Worm (Caenorhabditis elegans) whole organism, L3 larva: ENCODE data around the gene C14C10.1.
A peak's percentile ranks its signal among the peaks of the same experiment; 100 is the strongest.

Source experiments
- R02D3.7 ChIP-seq: fragments of 150-350 bp; optimal IDR thresholded peaks from 2 replicates; lab custom pipeline; 2014; ENCODE audit warnings: missing biosample characterization, missing genetic modification characterization
- aly-2 ChIP-seq: fragments of 150-350 bp; optimal IDR thresholded peaks from 2 replicates; lab custom pipeline; 2014; ENCODE audit warnings: missing biosample characterization, missing genetic modification characterization
- ama-1 ChIP-seq: fragments of 150-350 bp; optimal IDR thresholded peaks from 2 replicates; lab custom pipeline; 2018
- ceh-16 ChIP-seq: sonication (generic microtip); optimal IDR thresholded peaks from 2 replicates; lab custom pipeline; 2017; ENCODE audit warnings: missing biosample characterization, missing genetic modification characterization
- ceh-28 ChIP-seq: fragments of 150-350 bp; optimal IDR thresholded peaks from 2 replicates; lab custom pipeline; 2014; ENCODE audit warnings: missing biosample characterization, missing genetic modification reagents, missing genetic modification characterization
- ceh-82 ChIP-seq: fragments of 150-350 bp; optimal IDR thresholded peaks from 2 replicates; lab custom pipeline; 2014; ENCODE audit warnings: missing biosample characterization, missing genetic modification characterization
- daf-12 ChIP-seq: fragments of 150-350 bp; optimal IDR thresholded peaks from 2 replicates; lab custom pipeline; 2014; ENCODE audit warnings: missing biosample characterization, missing genetic modification reagents, missing genetic modification characterization
- egl-5 ChIP-seq: fragments of 150-350 bp; optimal IDR thresholded peaks from 2 replicates; lab custom pipeline; 2017; ENCODE audit warnings: missing biosample characterization, missing genetic modification reagents, missing genetic modification characterization, inconsistent platforms
- elt-1 ChIP-seq: fragments of 150-350 bp; optimal IDR thresholded peaks from 2 replicates; lab custom pipeline; 2014; ENCODE audit warnings: missing biosample characterization, missing genetic modification characterization
- elt-2 ChIP-seq: sonication (generic microtip); optimal IDR thresholded peaks from 2 replicates; lab custom pipeline; 2016; ENCODE audit warnings: missing genetic modification reagents, mild to moderate bottlenecking, missing genetic modification characterization, missing compliant biosample characterization
- elt-3 ChIP-seq, 3 experiments: fragments of 150-350 bp in 1 of 3; sonication (generic microtip) in 2 of 3; optimal IDR thresholded peaks; 2 replicates in 2 of 3; 4 replicates in 1 of 3; lab custom pipeline; 2014 to 2017; ENCODE audit warnings: missing biosample characterization in 3 of 3, missing genetic modification characterization in 3 of 3
- fkh-10 ChIP-seq: sonication (generic microtip); optimal IDR thresholded peaks from 2 replicates; lab custom pipeline; 2017; ENCODE audit warnings: missing biosample characterization, missing genetic modification reagents, missing genetic modification characterization
- fkh-2 ChIP-seq: fragments of 150-350 bp; optimal IDR thresholded peaks from 2 replicates; lab custom pipeline; 2014; ENCODE audit warnings: missing biosample characterization, missing genetic modification reagents, missing genetic modification characterization
- fos-1 ChIP-seq: fragments of 150-350 bp; optimal IDR thresholded peaks from 2 replicates; lab custom pipeline; 2014; ENCODE audit warnings: missing biosample characterization, missing genetic modification characterization
- hmg-11 ChIP-seq: sonication (generic microtip); optimal IDR thresholded peaks from 2 replicates; lab custom pipeline; 2016; ENCODE audit warnings: missing genetic modification characterization, missing compliant biosample characterization
- jun-1 ChIP-seq: fragments of 150-350 bp; optimal IDR thresholded peaks from 2 replicates; lab custom pipeline; 2014; ENCODE audit warnings: missing biosample characterization, missing genetic modification reagents, missing genetic modification characterization
- lin-15B ChIP-seq: fragments of 150-350 bp; optimal IDR thresholded peaks from 2 replicates; lab custom pipeline; 2014; ENCODE audit warnings: missing biosample characterization, missing genetic modification characterization
- lin-39 ChIP-seq: fragments of 150-350 bp; optimal IDR thresholded peaks from 2 replicates; lab custom pipeline; 2018; ENCODE audit warnings: missing biosample characterization, missing genetic modification reagents, missing genetic modification characterization
- mdl-1 ChIP-seq: fragments of 150-350 bp; optimal IDR thresholded peaks from 2 replicates; lab custom pipeline; 2014; ENCODE audit warnings: missing biosample characterization, missing genetic modification characterization
- mml-1 ChIP-seq: fragments of 150-350 bp; sonication (generic microtip); optimal IDR thresholded peaks from 3 replicates; lab custom pipeline; 2014; ENCODE audit warnings: missing biosample characterization, missing genetic modification characterization
- nhr-12 ChIP-seq: fragments of 150-350 bp; optimal IDR thresholded peaks from 2 replicates; lab custom pipeline; 2014; ENCODE audit warnings: missing biosample characterization, missing genetic modification characterization
- nhr-23 ChIP-seq: fragments of 150-350 bp; optimal IDR thresholded peaks from 2 replicates; lab custom pipeline; 2014; ENCODE audit warnings: missing biosample characterization, missing genetic modification reagents, missing genetic modification characterization
- nhr-25 ChIP-seq: sonication (generic microtip); optimal IDR thresholded peaks from 2 replicates; lab custom pipeline; 2017; ENCODE audit warnings: missing biosample characterization, missing genetic modification characterization
- nhr-28 ChIP-seq: fragments of 150-350 bp; optimal IDR thresholded peaks from 2 replicates; lab custom pipeline; 2014; ENCODE audit warnings: missing biosample characterization, missing genetic modification characterization
- nhr-43 ChIP-seq: sonication (generic microtip); optimal IDR thresholded peaks from 2 replicates; lab custom pipeline; 2016; ENCODE audit warnings: mild to moderate bottlenecking, missing genetic modification characterization, missing compliant biosample characterization; ENCODE audit not compliant: poor library complexity, severe bottlenecking
- nhr-67 ChIP-seq: fragments of 150-350 bp; optimal IDR thresholded peaks from 2 replicates; lab custom pipeline; 2014; ENCODE audit warnings: missing biosample characterization, missing genetic modification characterization
- nhr-76 ChIP-seq: fragments of 150-350 bp; sonication (generic microtip); optimal IDR thresholded peaks from 5 replicates; lab custom pipeline; 2014; ENCODE audit warnings: missing biosample characterization, missing genetic modification characterization
- nhr-77 ChIP-seq: fragments of 150-350 bp; optimal IDR thresholded peaks from 2 replicates; lab custom pipeline; 2014; ENCODE audit warnings: missing biosample characterization, missing genetic modification characterization
- pha-4 ChIP-seq: fragments of 150-350 bp; optimal IDR thresholded peaks from 2 replicates; lab custom pipeline; 2014; ENCODE audit warnings: missing biosample characterization, missing genetic modification reagents, missing genetic modification characterization
- pqm-1 ChIP-seq: fragments of 150-350 bp; optimal IDR thresholded peaks from 2 replicates; lab custom pipeline; 2017; ENCODE audit warnings: missing biosample characterization, missing genetic modification characterization, inconsistent platforms
- skn-1 ChIP-seq: fragments of 150-350 bp; optimal IDR thresholded peaks from 2 replicates; lab custom pipeline; 2014; ENCODE audit warnings: missing biosample characterization, missing genetic modification characterization
- snpc-4 ChIP-seq: fragments of 150-350 bp; optimal IDR thresholded peaks from 2 replicates; lab custom pipeline; 2014; ENCODE audit warnings: missing biosample characterization, missing genetic modification characterization
- tbx-2 ChIP-seq: sonication (generic microtip); optimal IDR thresholded peaks from 2 replicates; lab custom pipeline; 2016; ENCODE audit warnings: mild to moderate bottlenecking, missing genetic modification characterization, missing compliant biosample characterization
- unc-39 ChIP-seq: sonication (generic microtip); optimal IDR thresholded peaks from 4 replicates; lab custom pipeline; 2017; ENCODE audit warnings: missing biosample characterization, missing genetic modification characterization
- unc-62 ChIP-seq: fragments of 150-350 bp; sonication (generic microtip); optimal IDR thresholded peaks from 4 replicates; lab custom pipeline; 2014; ENCODE audit warnings: missing biosample characterization, missing genetic modification reagents, missing genetic modification characterization
- zag-1 ChIP-seq: fragments of 150-350 bp; optimal IDR thresholded peaks from 2 replicates; lab custom pipeline; 2014; ENCODE audit warnings: missing biosample characterization, missing genetic modification characterization
- ztf-11 ChIP-seq: fragments of 150-350 bp; optimal IDR thresholded peaks from 2 replicates; lab custom pipeline; 2014; ENCODE audit warnings: missing biosample characterization, missing genetic modification characterization

Gene C14C10.1

ce11 chrV:12553286-12553725 lies 34.8 kb upstream of the C14C10.1 start:
- TF ChIP-seq pqm-1 (tag; lab: Kevin White, UChicago) (no peak), unc-39 (tag; lab: Kevin White, UChicago) (no peak), mml-1 (tag; lab: Kevin White, UChicago) (peak; percentile 13), zag-1 (no peak), elt-1 (tag; lab: Kevin White, UChicago) (no peak), aly-2 (tag; lab: Kevin White, UChicago) (no peak), nhr-76 (tag; lab: Kevin White, UChicago) (no peak), pha-4 (tag; lab: Kevin White, UChicago) (no peak), fos-1 (tag; lab: Kevin White, UChicago) (no peak), jun-1 (no peak), hmg-11 (tag; lab: Kevin White, UChicago) (no peak), ceh-82 (tag; lab: Kevin White, UChicago) (no peak), daf-12 (tag; lab: Kevin White, UChicago) (no peak), snpc-4 (tag; lab: Kevin White, UChicago) (no peak), lin-39 (no peak), elt-3 (tag; optimal IDR thresholded peaks at IDR 0.05; lab: Kevin White, UChicago) (peak; percentile 97 to 99 (median 99)), nhr-23 (tag; lab: Kevin White, UChicago) (peak; percentile 89), ceh-16 (tag; lab: Kevin White, UChicago) (no peak), nhr-28 (tag; lab: Kevin White, UChicago) (no peak), egl-5 (tag; lab: Kevin White, UChicago) (no peak), mdl-1 (tag; lab: Kevin White, UChicago) (no peak), lin-15B (tag; lab: Kevin White, UChicago) (no peak), ama-1 (no peak), fkh-2 (tag; lab: Kevin White, UChicago) (no peak), nhr-43 (peak; percentile 81), tbx-2 (tag; lab: Kevin White, UChicago) (peak; percentile 26), nhr-77 (no peak), ceh-28 (tag; lab: Kevin White, UChicago) (peak; percentile 11), fkh-10 (GFP tag; lab: Kevin White, UChicago) (no peak), ztf-11 (no peak), nhr-12 (no peak), skn-1 (no peak), nhr-25 (peak; percentile 13)

DNA sequence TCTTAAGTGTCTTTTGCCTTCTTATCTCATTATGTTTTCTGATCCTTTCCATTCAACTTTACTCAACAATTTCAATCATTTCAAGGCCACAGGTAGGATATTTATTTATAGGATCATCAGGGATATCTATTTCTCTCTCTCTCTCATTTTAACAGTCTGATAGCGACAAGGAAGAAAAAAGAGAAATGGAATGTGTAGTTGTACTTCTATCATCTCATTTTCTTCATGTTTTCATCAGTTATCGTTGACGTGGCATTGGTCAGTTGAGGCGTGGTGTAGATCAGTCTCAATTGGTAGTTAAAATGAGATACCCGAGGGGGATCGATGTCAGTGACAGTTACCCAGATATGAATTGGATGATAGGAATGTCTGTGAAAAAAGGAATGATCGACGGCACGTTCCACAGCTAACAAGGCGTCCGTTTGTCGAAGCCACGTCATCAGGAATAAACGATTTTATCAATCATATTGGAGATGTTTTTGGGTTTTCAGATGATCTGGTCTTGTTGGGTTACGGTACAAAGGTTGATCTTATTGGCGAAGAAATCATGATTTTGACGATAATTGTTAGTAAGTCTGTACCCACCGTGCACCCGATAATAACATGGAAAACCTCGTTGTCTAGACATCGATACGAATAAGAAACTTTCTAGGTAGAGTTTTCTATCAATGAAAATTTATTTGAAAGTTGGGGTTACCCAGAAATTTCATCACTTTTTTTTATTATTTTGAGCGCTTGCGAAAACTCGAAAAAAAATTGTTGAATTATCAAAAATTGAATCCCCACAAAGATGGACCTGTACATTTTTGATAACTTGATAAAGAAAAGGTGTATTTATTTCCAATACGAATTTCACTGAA lies 33.7 kb upstream of the C14C10.1 start:
- TF ChIP-seq ama-1 (peak; percentile 4), elt-3 (tag; optimal IDR thresholded peaks at IDR 0.05; lab: Kevin White, UChicago) (peak; percentile 52 to 84 (median 84)), nhr-23 (tag; lab: Kevin White, UChicago) (peak; percentile 77), unc-39 (tag; lab: Kevin White, UChicago) (no peak), R02D3.7 (tag; lab: Kevin White, UChicago) (peak; percentile 34), nhr-67 (tag; lab: Kevin White, UChicago) (no peak), fkh-10 (GFP tag; lab: Kevin White, UChicago) (no peak), ceh-28 (tag; lab: Kevin White, UChicago) (peak; percentile 42), nhr-25 (peak; percentile 58), nhr-43 (peak; percentile 63), elt-2 (tag; lab: Kevin White, UChicago) (no peak), tbx-2 (tag; lab: Kevin White, UChicago) (peak; percentile 37), unc-62 (GFP tag; lab: Kevin White, UChicago) (no peak)

ce11 chrV:12555872-12556271 lies 32.3 kb upstream of the C14C10.1 start:
- TF ChIP-seq aly-2 (tag; lab: Kevin White, UChicago) = no peak
- TF ChIP-seq nhr-23 (tag; lab: Kevin White, UChicago) = peak; percentile 74
- peak; percentile 57 for TF ChIP-seq nhr-25
- TF ChIP-seq nhr-43 = peak; percentile 42
